Fruit fly (Drosophila melanogaster) Kc167 (cell line): ENCODE data around the gene Twdlalpha.

Experiments
- Myc ChIP-seq: fragments of >200 bp; optimal IDR thresholded peaks from 2 replicates; lab custom pipeline; 2017; ENCODE audit warnings: missing external identifiers
- h ChIP-seq: fragments of >200 bp; optimal IDR thresholded peaks from 3 replicates; lab custom pipeline; 2018; ENCODE audit warnings: missing external identifiers
- insv ChIP-seq: fragments of >200 bp; optimal IDR thresholded peaks from 3 replicates; lab custom pipeline; 2018; ENCODE audit warnings: missing external identifiers
- psq ChIP-seq: fragments of >200 bp; optimal IDR thresholded peaks from 2 replicates; lab custom pipeline; 2017; ENCODE audit warnings: missing external identifiers

DNA sequence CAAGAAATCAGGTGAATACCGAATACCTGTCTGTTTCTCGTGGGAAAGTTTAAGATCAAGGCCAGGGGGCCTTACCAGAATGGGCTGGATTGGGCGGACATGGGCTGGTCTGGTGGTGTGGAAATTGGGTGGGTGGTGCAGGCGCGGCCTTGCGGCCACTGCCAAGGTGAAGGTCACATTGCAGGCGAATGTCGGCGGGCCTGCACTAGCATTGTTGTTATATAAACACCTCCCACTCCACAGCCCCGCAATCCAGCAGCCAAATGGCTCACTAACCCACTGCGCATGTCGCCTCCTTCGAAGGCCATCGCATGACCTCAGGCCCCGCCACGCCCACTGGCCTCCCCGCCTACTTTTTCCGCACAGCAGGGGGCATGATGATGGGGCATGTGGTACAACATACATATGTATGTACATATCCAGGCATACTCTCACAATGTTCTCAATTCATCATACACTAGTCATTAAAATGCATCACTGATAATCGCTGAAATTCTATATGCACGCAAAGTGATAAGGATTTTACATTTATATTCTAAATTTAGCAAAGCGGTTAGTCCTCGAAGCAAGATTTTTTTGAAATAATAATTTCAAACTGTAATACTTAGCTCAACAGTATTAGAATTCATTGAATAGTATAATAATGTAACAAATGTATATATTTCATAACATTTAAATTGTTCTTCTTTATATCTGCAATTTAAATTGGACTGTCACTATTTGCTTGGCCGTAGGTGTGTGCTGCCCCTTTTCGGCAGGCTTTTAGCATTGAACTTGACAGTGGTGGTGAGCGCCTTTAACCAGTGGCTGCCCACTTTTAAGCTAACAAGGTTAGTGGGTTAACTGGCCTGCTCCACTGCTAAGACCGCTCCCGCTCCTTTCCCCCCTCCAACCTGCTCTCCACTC is 45.8 kb upstream of the Twdlalpha start:
- TF ChIP-seq psq (lab: Kevin White, UChicago) (no peak), h (lab: Kevin White, UChicago) (no peak), Myc (lab: Kevin White, UChicago) (no peak), insv (lab: Kevin White, UChicago) (no peak)
